Worm (Caenorhabditis elegans): ENCODE results near the gene K09C6.8.
"Not testable (repeated sequence)": the region's sequence is repeated elsewhere in the genome, so short reads cannot be mapped to it uniquely, and the experiment has no call there.

ce11 chrV:838984-839471, 4.0 kb downstream of the K09C6.8 start, which contains the start of the genes K09C6.7 and K09C6.10:
- TF ChIP-seq spr-1 (tag; optimal IDR thresholded peaks at IDR 0.05); unc-39 (tag; optimal IDR thresholded peaks at IDR 0.05); snpc-1.2 (GFP tag; IDR thresholded peaks at IDR 0.05); nhr-76 (tag; optimal IDR thresholded peaks at IDR 0.05); unc-130 (GFP tag; optimal IDR thresholded peaks at IDR 0.05); nhr-28 (tag; optimal IDR thresholded peaks at IDR 0.05); egl-27 (tag; optimal IDR thresholded peaks at IDR 0.05); lir-3 (tag; optimal IDR thresholded peaks at IDR 0.05); ceh-44 (GFP tag; IDR thresholded peaks at IDR 0.05); rbr-2 (tag; optimal IDR thresholded peaks at IDR 0.05); nhr-77 (tag; optimal IDR thresholded peaks at IDR 0.05); ceh-32 (tag; optimal IDR thresholded peaks at IDR 0.05; ENCODE audit: poor library complexity): not testable (repeated sequence)

Data from whole organism, L4 larva.